Fruit fly (Drosophila melanogaster): ENCODE data around the gene CG10068.

DNA sequence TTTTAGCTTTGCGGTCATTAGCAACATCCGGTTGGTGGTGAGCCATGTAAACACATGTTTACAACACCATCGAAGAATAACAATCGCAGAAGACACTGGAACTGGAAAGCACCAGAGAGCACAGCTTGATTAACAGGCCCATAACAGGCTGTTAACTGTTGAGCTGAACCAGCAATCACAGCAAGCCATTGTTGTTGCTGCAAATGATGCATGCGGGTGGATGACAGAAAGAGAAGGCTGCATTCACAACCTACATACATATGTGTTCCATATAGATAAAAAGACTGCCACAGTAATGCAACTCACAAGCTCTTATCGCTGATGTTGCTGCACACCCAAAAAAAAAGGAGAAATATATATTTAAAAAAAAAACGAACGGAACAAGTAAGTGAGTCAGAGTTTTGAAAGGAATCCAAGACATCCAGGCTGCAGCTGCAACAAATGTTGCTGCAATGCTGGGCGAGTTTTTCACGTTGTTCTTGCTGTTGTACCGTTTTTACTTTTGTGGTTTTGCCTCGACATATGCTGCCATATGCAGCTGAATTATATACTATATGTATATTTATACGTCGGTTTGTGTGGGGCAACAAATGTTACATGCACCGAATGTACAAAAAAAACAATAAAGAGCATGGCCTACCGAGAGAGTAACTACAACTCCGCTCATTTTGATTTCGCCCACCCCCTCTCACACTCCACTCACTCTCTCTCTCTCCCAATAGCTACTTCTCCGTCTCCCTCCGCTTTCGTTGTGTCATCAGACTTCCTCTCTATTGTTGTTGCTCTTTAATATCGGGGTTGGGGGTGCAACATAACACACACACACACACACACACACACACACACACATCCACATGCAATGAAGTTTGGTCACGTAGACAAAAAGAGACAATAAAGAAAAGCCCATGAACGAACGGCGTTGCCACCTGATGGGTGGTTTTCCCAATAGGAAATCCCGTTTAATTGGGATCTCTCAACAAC lies 24.7 kb downstream of the CG10068 start:
- no peak for TF ChIP-seq CG9948 (tag; optimal IDR thresholded peaks at IDR 0.05)
- peak; percentile 58 for TF ChIP-seq CG32121 (GFP tag; IDR thresholded peaks at IDR 0.05)
- TF ChIP-seq CG12605 (GFP tag; IDR thresholded peaks at IDR 0.05): peak; percentile 42; the same call in 1 of the 2 replicates
- TF ChIP-seq Ets98B (GFP tag; IDR thresholded peaks at IDR 0.05): peak; percentile 71
- no peak for TF ChIP-seq CG15710 (tag; optimal IDR thresholded peaks at IDR 0.05)
- TF ChIP-seq rn (GFP tag; IDR thresholded peaks at IDR 0.05): no peak
- TF ChIP-seq CG10348 (GFP tag; IDR thresholded peaks at IDR 0.05): no peak
- TF ChIP-seq gl (tag; optimal IDR thresholded peaks at IDR 0.05): no peak
- no peak for TF ChIP-seq Pif1B (GFP tag; optimal IDR thresholded peaks at IDR 0.05)
- peak; percentile 59; the same call in 2 of the 3 replicates for TF ChIP-seq fd96Ca (GFP tag; IDR thresholded peaks at IDR 0.05)
- TF ChIP-seq CG14655 (GFP tag; optimal IDR thresholded peaks at IDR 0.05): no peak
- peak; percentile 66; the same call in 2 of the 3 replicates for TF ChIP-seq CG4496 (GFP tag; IDR thresholded peaks at IDR 0.05)
- TF ChIP-seq Snoo (tag; optimal IDR thresholded peaks at IDR 0.05): no peak
